Fruit fly (Drosophila melanogaster) whole organism, embryonic: ENCODE measurements around the gene Etl1.
A peak's percentile ranks its signal among the peaks of the same experiment; 100 is the strongest.

ENCODE experiments used
- BtbVII ChIP-seq: fragments of 200-800 bp; sonication (Bioruptor generic); optimal IDR thresholded peaks from 3 replicates; lab custom pipeline; 2017; ENCODE audit warnings: missing biosample characterization, mild to moderate bottlenecking, missing genetic modification characterization
- CG10543 ChIP-seq: fragments of 200-800 bp; sonication (Bioruptor generic); optimal IDR thresholded peaks from 3 replicates; lab custom pipeline; 2017; ENCODE audit warnings: missing biosample characterization, mild to moderate bottlenecking, missing genetic modification characterization, moderate library complexity
- CG11456 ChIP-seq: fragments of 200-800 bp; sonication (Bioruptor generic); IDR thresholded peaks from 3 replicates; pipeline ENCODE4 v1.3.6; 2022; ENCODE audit warnings: missing biosample characterization, missing genetic modification characterization
- CG11696 ChIP-seq: fragments of 200-800 bp; sonication (Bioruptor generic); IDR thresholded peaks from 2 replicates; pipeline ENCODE4 v1.3.6; 2022; ENCODE audit warnings: missing biosample characterization, missing genetic modification characterization
- CG11723 ChIP-seq: fragments of 200-800 bp; sonication (Bioruptor generic); optimal IDR thresholded peaks from 2 replicates; lab custom pipeline; 2017; ENCODE audit warnings: missing biosample characterization, mild to moderate bottlenecking, missing genetic modification characterization
- CG13296 ChIP-seq: fragments of 200-800 bp; sonication (Bioruptor generic); optimal IDR thresholded peaks from 3 replicates; lab custom pipeline; 2018; ENCODE audit warnings: missing biosample characterization, mild to moderate bottlenecking, missing genetic modification characterization
- CG13775 ChIP-seq: fragments of 200-800 bp; sonication (Bioruptor generic); optimal IDR thresholded peaks from 3 replicates; lab custom pipeline; 2017; ENCODE audit warnings: missing biosample characterization, mild to moderate bottlenecking, missing genetic modification characterization
- CG14441 ChIP-seq: fragments of 200-800 bp; sonication (Bioruptor generic); IDR thresholded peaks from 2 replicates; pipeline ENCODE4 v1.3.6; 2022; ENCODE audit warnings: missing biosample characterization, missing genetic modification characterization
- CG15696 ChIP-seq: fragments of 200-800 bp; sonication (Bioruptor generic); optimal IDR thresholded peaks from 2 replicates; lab custom pipeline; 2019; ENCODE audit warnings: missing biosample characterization, mild to moderate bottlenecking, missing genetic modification characterization, moderate library complexity
- CG17829 ChIP-seq: fragments of 200-800 bp; optimal IDR thresholded peaks from 2 replicates; lab custom pipeline; 2019; ENCODE audit warnings: missing biosample characterization, mild to moderate bottlenecking, missing genetic modification characterization, moderate library complexity
- CG18011 ChIP-seq: fragments of 200-800 bp; sonication (Bioruptor generic); optimal IDR thresholded peaks from 2 replicates; lab custom pipeline; 2017; ENCODE audit warnings: missing biosample characterization, missing genetic modification characterization, mild to moderate bottlenecking, moderate library complexity, missing genotype
- CG2678 ChIP-seq: fragments of 200-800 bp; sonication (Bioruptor generic); optimal IDR thresholded peaks from 3 replicates; lab custom pipeline; 2019; ENCODE audit warnings: missing biosample characterization, mild to moderate bottlenecking, missing genetic modification characterization, moderate library complexity
- CG32772 ChIP-seq: fragments of 200-800 bp; sonication (Bioruptor generic); IDR thresholded peaks from 2 replicates; pipeline ENCODE4 v1.3.6; 2022; ENCODE audit warnings: missing biosample characterization, missing genetic modification characterization
- CG34376 ChIP-seq: fragments of 200-800 bp; sonication (Bioruptor generic); optimal IDR thresholded peaks from 2 replicates; lab custom pipeline; 2018; ENCODE audit warnings: missing biosample characterization, mild to moderate bottlenecking, missing genetic modification characterization
- CG4404 ChIP-seq: fragments of 200-800 bp; sonication (Bioruptor generic); IDR thresholded peaks from 2 replicates; pipeline ENCODE4 v1.3.6; 2022; ENCODE audit warnings: missing biosample characterization, missing genetic modification characterization
- CG4424 ChIP-seq: fragments of 200-800 bp; sonication (Bioruptor generic); optimal IDR thresholded peaks from 3 replicates; lab custom pipeline; 2016; ENCODE audit warnings: missing biosample characterization, missing genetic modification characterization
- CG5245 ChIP-seq: fragments of 200-800 bp; sonication (Bioruptor generic); optimal IDR thresholded peaks from 3 replicates; lab custom pipeline; 2016; ENCODE audit warnings: missing biosample characterization, missing genetic modification characterization
- CG8388 ChIP-seq: fragments of 200-800 bp; sonication (Bioruptor generic); optimal IDR thresholded peaks from 2 replicates; lab custom pipeline; 2019; ENCODE audit warnings: missing biosample characterization, mild to moderate bottlenecking, missing genetic modification characterization, moderate library complexity
- CG9932 ChIP-seq: fragments of 200-800 bp; sonication (Bioruptor generic); IDR thresholded peaks from 2 replicates; pipeline ENCODE4 v1.3.6; 2022; ENCODE audit warnings: missing biosample characterization, missing genetic modification characterization
- GATAe ChIP-seq: fragments of 200-800 bp; sonication (Bioruptor generic); conservative IDR thresholded peaks from 2 replicates; pipeline ENCODE4 v1.3.6; 2022; ENCODE audit warnings: missing biosample characterization, missing genetic modification characterization
- Hsf ChIP-seq: fragments of 200-800 bp; sonication (Bioruptor generic); optimal IDR thresholded peaks from 3 replicates; lab custom pipeline; 2016; ENCODE audit warnings: missing biosample characterization, missing genetic modification characterization
- Meics ChIP-seq: fragments of 200-800 bp; sonication (Bioruptor generic); optimal IDR thresholded peaks from 2 replicates; lab custom pipeline; 2017; ENCODE audit warnings: missing biosample characterization, mild to moderate bottlenecking, missing genetic modification characterization
- Opbp ChIP-seq: fragments of 200-800 bp; sonication (Bioruptor generic); IDR thresholded peaks from 3 replicates; pipeline ENCODE4 v1.3.6; 2022; ENCODE audit warnings: missing biosample characterization, missing genetic modification characterization; ENCODE audit not compliant: partially characterized antibody
- PHDP ChIP-seq: fragments of 200-800 bp; sonication (Bioruptor generic); optimal IDR thresholded peaks from 3 replicates; lab custom pipeline; 2018; ENCODE audit warnings: missing biosample characterization, mild to moderate bottlenecking, missing genetic modification characterization, moderate library complexity
- bcd ChIP-seq: fragments of 200-800 bp; sonication (Bioruptor generic); optimal IDR thresholded peaks from 2 replicates; lab custom pipeline; 2017; ENCODE audit warnings: missing biosample characterization, mild to moderate bottlenecking, missing genetic modification characterization
- bsh ChIP-seq, 2 experiments: fragments of 200-800 bp; sonication (Bioruptor generic); optimal IDR thresholded peaks; 2 replicates each; lab custom pipeline; 2017 to 2018; ENCODE audit warnings: mild to moderate bottlenecking in 2 of 2, missing biosample characterization in 2 of 2, missing genetic modification characterization in 2 of 2, moderate library complexity in 1 of 2
- chinmo ChIP-seq: fragments of 200-800 bp; sonication (Bioruptor generic); IDR thresholded peaks from 4 replicates; pipeline ENCODE4 v1.3.6; 2022; ENCODE audit warnings: missing biosample characterization, missing genetic modification characterization; ENCODE audit not compliant: partially characterized antibody
- chn ChIP-seq: fragments of 200-800 bp; sonication (Bioruptor generic); optimal IDR thresholded peaks from 2 replicates; lab custom pipeline; 2016; ENCODE audit warnings: missing biosample characterization, missing genetic modification characterization
- danr ChIP-seq: fragments of 200-800 bp; sonication (Bioruptor generic); IDR thresholded peaks from 2 replicates; pipeline ENCODE4 v1.3.6; 2022; ENCODE audit warnings: missing biosample characterization, missing genetic modification characterization
- ewg ChIP-seq: fragments of 200-800 bp; sonication (Bioruptor generic); optimal IDR thresholded peaks from 3 replicates; lab custom pipeline; 2017; ENCODE audit warnings: mild to moderate bottlenecking, missing biosample characterization, missing genetic modification reagents, missing genetic modification characterization
- exex ChIP-seq: fragments of 200-800 bp; sonication (Bioruptor generic); optimal IDR thresholded peaks from 4 replicates; lab custom pipeline; 2018; ENCODE audit warnings: missing biosample characterization, mild to moderate bottlenecking, missing genetic modification characterization, moderate library complexity
- fu2 ChIP-seq: fragments of 200-800 bp; sonication (Bioruptor generic); optimal IDR thresholded peaks from 2 replicates; lab custom pipeline; 2016; ENCODE audit warnings: missing biosample characterization, missing genetic modification characterization
- grn ChIP-seq: fragments of 200-800 bp; sonication (Bioruptor generic); optimal IDR thresholded peaks from 3 replicates; lab custom pipeline; 2017; ENCODE audit warnings: missing biosample characterization, missing genetic modification characterization
- gro ChIP-seq: fragments of 200-800 bp; sonication (Bioruptor generic); optimal IDR thresholded peaks from 2 replicates; lab custom pipeline; 2016; ENCODE audit warnings: missing biosample characterization, missing genetic modification characterization
- kay ChIP-seq: fragments of 200-800 bp; sonication (Bioruptor generic); optimal IDR thresholded peaks from 2 replicates; lab custom pipeline; 2016; ENCODE audit warnings: missing biosample characterization, missing genetic modification characterization
- lbe ChIP-seq: fragments of 200-800 bp; sonication (Bioruptor generic); optimal IDR thresholded peaks from 2 replicates; lab custom pipeline; 2016; ENCODE audit warnings: missing biosample characterization, mild to moderate bottlenecking, missing genetic modification characterization
- lov ChIP-seq, 2 experiments: fragments of 200-800 bp in 1 of 2; fragments of >200 bp in 1 of 2; sonication (Bioruptor generic) in 1 of 2; IDR thresholded peaks in 1 of 2; optimal IDR thresholded peaks in 1 of 2; 2 replicates in 1 of 2; 3 replicates in 1 of 2; pipeline versions ENCODE4 v1.3.6 to Lab custom; 2017 to 2022; ENCODE audit warnings: missing biosample characterization in 1 of 2, missing genetic modification characterization in 1 of 2
- mld ChIP-seq: fragments of 200-800 bp; sonication (Bioruptor generic); IDR thresholded peaks from 3 replicates; pipeline ENCODE4 v1.3.6; 2022; ENCODE audit warnings: missing biosample characterization, missing genetic modification characterization; ENCODE audit not compliant: partially characterized antibody
- nom ChIP-seq: fragments of 200-800 bp; sonication (Bioruptor generic); optimal IDR thresholded peaks from 2 replicates; lab custom pipeline; 2017; ENCODE audit warnings: missing biosample characterization, missing genetic modification characterization, mild to moderate bottlenecking, moderate library complexity, missing genetic modification reagents
- pzg ChIP-seq: fragments of 200-800 bp; sonication (Bioruptor generic); optimal IDR thresholded peaks from 3 replicates; lab custom pipeline; 2018; ENCODE audit warnings: missing biosample characterization, mild to moderate bottlenecking, missing genetic modification characterization, moderate library complexity
- repo ChIP-seq: fragments of 200-800 bp; sonication (Bioruptor generic); optimal IDR thresholded peaks from 2 replicates; lab custom pipeline; 2016; ENCODE audit warnings: missing biosample characterization, missing genetic modification characterization
- sc ChIP-seq, 3 experiments: fragments of >200 bp in 2 of 3; fragments of 200-800 bp in 1 of 3; sonication (Bioruptor generic) in 1 of 3; optimal IDR thresholded peaks; 2 replicates in 2 of 3; 3 replicates in 1 of 3; lab custom pipeline; 2017; ENCODE audit warnings: mild to moderate bottlenecking in 1 of 3, missing biosample characterization in 1 of 3, missing genetic modification characterization in 1 of 3, missing genetic modification reagents in 1 of 3
- sd ChIP-seq: fragments of 200-800 bp; sonication (Bioruptor generic); optimal IDR thresholded peaks from 3 replicates; lab custom pipeline; 2018; ENCODE audit warnings: missing biosample characterization, mild to moderate bottlenecking, missing genetic modification characterization, moderate library complexity
- stc ChIP-seq: fragments of 200-800 bp; sonication (Bioruptor generic); IDR thresholded peaks from 2 replicates; pipeline ENCODE4 v1.3.6; 2022; ENCODE audit warnings: missing biosample characterization, missing genetic modification characterization
- sug ChIP-seq: fragments of 200-800 bp; optimal IDR thresholded peaks from 2 replicates; lab custom pipeline; 2019; ENCODE audit warnings: missing biosample characterization, mild to moderate bottlenecking, missing genetic modification characterization, moderate library complexity
- tio ChIP-seq: fragments of 200-800 bp; sonication (Bioruptor generic); optimal IDR thresholded peaks from 2 replicates; lab custom pipeline; 2017; ENCODE audit warnings: missing biosample characterization, missing genetic modification characterization, inconsistent platforms
- toy ChIP-seq: fragments of 200-800 bp; sonication (Bioruptor generic); IDR thresholded peaks from 2 replicates; pipeline ENCODE4 v1.3.6; 2022; ENCODE audit warnings: missing biosample characterization, missing genetic modification characterization

Gene Etl1

DNA sequence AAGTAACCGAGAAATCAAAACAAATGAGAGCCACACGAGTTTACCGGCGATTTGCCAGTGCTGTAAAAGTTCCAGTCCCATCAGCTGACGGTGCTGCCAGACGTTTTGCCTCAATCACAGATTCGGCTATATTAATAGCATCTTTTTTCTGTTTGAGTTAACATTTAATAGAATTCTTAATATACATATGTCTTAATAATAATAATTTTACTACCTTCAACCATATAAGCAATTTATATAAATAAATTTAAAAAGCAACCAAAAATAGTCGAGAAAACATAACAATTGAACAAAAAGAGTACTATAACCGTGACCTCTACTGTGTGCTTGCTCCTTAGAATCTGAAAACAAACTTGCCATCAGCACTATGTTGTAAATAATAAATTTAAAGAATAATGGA is 41.7 kb upstream of the Etl1 start, which contains the start of the genes CG13126 and CG4709 (continued):
- TF ChIP-seq CG32772 (GFP tag; lab: Robert Waterston, UW) = peak; percentile 89
- TF ChIP-seq danr (GFP tag; lab: Robert Waterston, UW) = peak; percentile 70
- TF ChIP-seq CG5245 (GFP tag; lab: Kevin White, UChicago) = peak; percentile 77
- TF ChIP-seq fu2 = peak; percentile 5
- no peak for TF ChIP-seq sc (optimal IDR thresholded peaks at IDR 0.05; lab: Kevin White, UChicago)
- TF ChIP-seq sc (GFP tag; optimal IDR thresholded peaks at IDR 0.05; lab: Kevin White, UChicago) = peak; percentile 82
- peak; percentile 83 for TF ChIP-seq CG11456 (GFP tag; lab: Robert Waterston, UW)
- TF ChIP-seq chn = peak; percentile 51
- TF ChIP-seq CG13775 (GFP tag; lab: Kevin White, UChicago) = peak; percentile 92
- 0 out of 2 replicates have a peak, but pooled peaks have one; percentile 45 for TF ChIP-seq toy (GFP tag; lab: Robert Waterston, UW)
- peak; percentile 93 for TF ChIP-seq PHDP (tag; lab: Kevin White, UChicago)
- peak; percentile 81 for TF ChIP-seq CG4404 (GFP tag; lab: Robert Waterston, UW)
- peak; percentile 90 for TF ChIP-seq CG9932 (GFP tag; lab: Robert Waterston, UW)
- peak; percentile 100 for TF ChIP-seq CG11696
- no peak for TF ChIP-seq mld (GFP tag; lab: Robert Waterston, UW)
- peak; percentile 82 for TF ChIP-seq kay
- peak; percentile 95 for TF ChIP-seq CG15696
- TF ChIP-seq stc (GFP tag; lab: Robert Waterston, UW) = peak; percentile 93
- TF ChIP-seq Opbp (GFP tag; lab: Robert Waterston, UW) = no peak
- peak; percentile 97 for TF ChIP-seq CG17829 (tag; lab: Kevin White, UChicago)
- TF ChIP-seq Meics (GFP tag; lab: Kevin White, UChicago) = peak; percentile 93
- peak; percentile 85 for TF ChIP-seq nom (GFP tag; lab: Kevin White, UChicago)
- peak; percentile 86 for TF ChIP-seq CG14441 (GFP tag; lab: Robert Waterston, UW)
- TF ChIP-seq ewg (GFP tag; lab: Kevin White, UChicago) = peak; percentile 74
- no peak for TF ChIP-seq lov (optimal IDR thresholded peaks at IDR 0.05; lab: Kevin White, UChicago)
- TF ChIP-seq lov (GFP tag; IDR thresholded peaks at IDR 0.05; lab: Robert Waterston, UW) = peak; percentile 68; the same call in 2 of the 3 replicates
- TF ChIP-seq repo (GFP tag; lab: Kevin White, UChicago) = no peak
- peak; percentile 94 for TF ChIP-seq CG4424 (GFP tag; lab: Kevin White, UChicago)
- peak; percentile 74 for TF ChIP-seq CG11723 (GFP tag; lab: Kevin White, UChicago)
- TF ChIP-seq pzg = peak; percentile 59
- peak; percentile 63 for TF ChIP-seq Hsf (GFP tag; lab: Kevin White, UChicago)
- peak; percentile 63 for TF ChIP-seq CG10543 (GFP tag; lab: Kevin White, UChicago)
- peak; percentile 89 for TF ChIP-seq lbe (GFP tag; lab: Kevin White, UChicago)
- TF ChIP-seq CG8388 (GFP tag; lab: Kevin White, UChicago) = peak; percentile 90

DNA sequence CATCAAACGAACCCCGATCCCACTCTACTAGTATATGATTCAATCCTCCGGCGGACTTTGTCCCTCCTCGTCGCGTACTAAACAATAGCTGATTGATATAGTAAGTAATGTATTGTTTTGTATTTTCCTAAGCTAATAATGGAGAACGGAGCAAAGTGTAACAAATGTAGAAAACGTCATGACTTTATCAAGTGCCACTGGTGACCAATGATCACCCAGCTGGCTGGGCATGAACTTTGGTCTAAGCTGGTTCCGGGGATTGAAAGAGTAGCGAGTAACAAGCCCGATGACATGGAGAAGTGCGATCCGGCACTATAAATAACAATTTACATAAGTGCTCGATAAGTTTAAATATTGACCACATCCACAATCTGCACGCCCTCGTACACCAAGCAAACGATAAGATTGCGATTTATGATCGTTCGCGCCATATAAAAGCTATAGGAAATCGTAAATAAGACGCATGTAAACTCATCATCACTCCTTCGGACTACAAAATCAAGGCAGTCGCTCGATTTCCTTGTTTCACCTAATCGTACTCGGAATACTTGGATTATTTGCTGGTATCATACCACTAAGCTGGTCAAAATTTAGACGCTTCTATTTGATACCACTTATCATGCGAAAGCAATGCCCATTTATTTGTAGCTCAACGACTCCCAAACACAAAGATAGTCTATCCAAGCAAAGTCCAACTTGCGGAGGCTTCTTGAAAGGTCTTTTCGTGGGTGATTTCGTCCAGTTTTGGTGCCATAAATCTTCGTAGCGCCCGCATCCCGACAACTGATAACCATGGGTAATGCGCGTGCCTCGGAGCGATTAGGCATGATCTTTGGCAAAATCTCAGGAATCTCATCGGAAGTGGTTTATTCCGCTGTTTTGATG is 37.0 kb upstream of the Etl1 start:
- no peak for TF ChIP-seq bcd
- TF ChIP-seq sd (tag; lab: Kevin White, UChicago) = peak; percentile 56
- TF ChIP-seq gro (GFP tag; lab: Kevin White, UChicago) = peak; percentile 4
- TF ChIP-seq bsh (GFP tag; optimal IDR thresholded peaks at IDR 0.05; lab: Kevin White, UChicago) = peak in 1 of 2 experiments; percentile 50
- peak; percentile 65 for TF ChIP-seq sug (tag; lab: Kevin White, UChicago)
- peak; percentile 60 for TF ChIP-seq nom (GFP tag; lab: Kevin White, UChicago)
- TF ChIP-seq grn (GFP tag; lab: Kevin White, UChicago) = peak; percentile 24
- peak; percentile 88 for TF ChIP-seq exex (tag; lab: Kevin White, UChicago)
- peak; percentile 3 for TF ChIP-seq CG2678
- TF ChIP-seq CG13296 (GFP tag; lab: Kevin White, UChicago) = peak; percentile 29
- TF ChIP-seq chinmo (GFP tag; lab: Robert Waterston, UW) = 0 out of 4 replicates have a peak, but pooled peaks have one; percentile 6
- TF ChIP-seq tio (GFP tag; lab: Kevin White, UChicago) = no peak
- TF ChIP-seq CG18011 (GFP tag; lab: Kevin White, UChicago) = peak; percentile 56
- peak; percentile 91 for TF ChIP-seq CG34376
- TF ChIP-seq GATAe = peak; percentile 51
- peak; percentile 35 for TF ChIP-seq BtbVII (GFP tag; lab: Kevin White, UChicago)
